Fruit fly (Drosophila melanogaster) whole organism, embryonic: ENCODE measurements around the gene CG9021.

ENCODE experiments used
- ATbp ChIP-seq: fragments of 200-800 bp; sonication (Bioruptor generic); optimal IDR thresholded peaks from 2 replicates; lab custom pipeline; 2017; ENCODE audit warnings: missing biosample characterization, mild to moderate bottlenecking, missing genetic modification characterization, missing genetic modification reagents
- CG10431 ChIP-seq: fragments of 200-800 bp; sonication (Bioruptor generic); optimal IDR thresholded peaks from 3 replicates; lab custom pipeline; 2018; ENCODE audit warnings: missing biosample characterization, mild to moderate bottlenecking, missing genetic modification characterization
- CG11093 ChIP-seq: fragments of 200-800 bp; sonication (Bioruptor generic); IDR thresholded peaks from 3 replicates; pipeline ENCODE4 v1.3.6; 2022; ENCODE audit warnings: missing biosample characterization, missing genetic modification characterization
- CG12769 ChIP-seq: fragments of 200-800 bp; sonication (Bioruptor generic); optimal IDR thresholded peaks from 2 replicates; lab custom pipeline; 2019; ENCODE audit warnings: missing biosample characterization, mild to moderate bottlenecking, missing genetic modification characterization, moderate library complexity
- CG14441 ChIP-seq: fragments of 200-800 bp; sonication (Bioruptor generic); IDR thresholded peaks from 2 replicates; pipeline ENCODE4 v1.3.6; 2022; ENCODE audit warnings: missing biosample characterization, missing genetic modification characterization
- CG15696 ChIP-seq: fragments of 200-800 bp; sonication (Bioruptor generic); optimal IDR thresholded peaks from 2 replicates; lab custom pipeline; 2019; ENCODE audit warnings: missing biosample characterization, mild to moderate bottlenecking, missing genetic modification characterization, moderate library complexity
- CG1792 ChIP-seq: fragments of 200-800 bp; sonication (Bioruptor generic); optimal IDR thresholded peaks from 2 replicates; lab custom pipeline; 2016; ENCODE audit warnings: missing biosample characterization, missing genetic modification characterization
- CG2202 ChIP-seq: fragments of 200-800 bp; sonication (Bioruptor generic); optimal IDR thresholded peaks from 2 replicates; lab custom pipeline; 2018; ENCODE audit warnings: missing biosample characterization, mild to moderate bottlenecking, missing genetic modification characterization
- CG3163 ChIP-seq: fragments of 200-800 bp; sonication (Bioruptor generic); optimal IDR thresholded peaks from 3 replicates; lab custom pipeline; 2016; ENCODE audit warnings: missing biosample characterization, missing genetic modification characterization
- CG6254 ChIP-seq: fragments of 200-800 bp; sonication (Bioruptor generic); optimal IDR thresholded peaks from 3 replicates; lab custom pipeline; 2017; ENCODE audit warnings: mild to moderate bottlenecking, missing biosample characterization, missing genetic modification reagents, missing genetic modification characterization
- CG6791 ChIP-seq: fragments of 200-800 bp; sonication (Bioruptor generic); IDR thresholded peaks from 3 replicates; pipeline ENCODE4 v1.3.6; 2022; ENCODE audit warnings: missing biosample characterization, missing genetic modification characterization; ENCODE audit not compliant: partially characterized antibody
- CG8089 ChIP-seq: fragments of 200-800 bp; sonication (Bioruptor generic); optimal IDR thresholded peaks from 3 replicates; lab custom pipeline; 2016; ENCODE audit warnings: missing biosample characterization, missing genetic modification characterization
- CG8478 ChIP-seq: fragments of >200 bp; optimal IDR thresholded peaks from 2 replicates; lab custom pipeline; 2018
- CG9437 ChIP-seq: fragments of 200-800 bp; sonication (Bioruptor generic); optimal IDR thresholded peaks from 2 replicates; lab custom pipeline; 2018; ENCODE audit warnings: missing biosample characterization, mild to moderate bottlenecking, missing genetic modification characterization
- CG9727 ChIP-seq: fragments of 200-800 bp; sonication (Bioruptor generic); optimal IDR thresholded peaks from 3 replicates; lab custom pipeline; 2017; ENCODE audit warnings: missing biosample characterization, mild to moderate bottlenecking, missing genetic modification characterization
- CHES-1-like ChIP-seq: fragments of 200-800 bp; sonication (Bioruptor generic); optimal IDR thresholded peaks from 2 replicates; lab custom pipeline; 2016; ENCODE audit warnings: missing biosample characterization, missing genetic modification characterization
- CTCF ChIP-seq: fragments of 200-800 bp; sonication (Bioruptor generic); optimal IDR thresholded peaks from 2 replicates; lab custom pipeline; 2017; ENCODE audit warnings: missing biosample characterization, mild to moderate bottlenecking, missing genetic modification characterization, moderate library complexity
- HLH3B ChIP-seq: fragments of 200-800 bp; sonication (Bioruptor generic); IDR thresholded peaks from 2 replicates; pipeline ENCODE4 v1.3.6; 2022; ENCODE audit warnings: missing biosample characterization, missing genetic modification characterization
- HLH4C ChIP-seq: fragments of 200-800 bp; sonication (Bioruptor generic); IDR thresholded peaks from 3 replicates; pipeline ENCODE4 v1.3.6; 2022; ENCODE audit warnings: missing biosample characterization, missing genetic modification characterization; ENCODE audit not compliant: partially characterized antibody
- Hr3 ChIP-seq: fragments of 200-800 bp; sonication (Bioruptor generic); optimal IDR thresholded peaks from 3 replicates; lab custom pipeline; 2016; ENCODE audit warnings: missing biosample characterization, missing genetic modification characterization
- Max ChIP-seq: fragments of 200-800 bp; sonication (Bioruptor generic); optimal IDR thresholded peaks from 2 replicates; lab custom pipeline; 2016; ENCODE audit warnings: missing biosample characterization, mild to moderate bottlenecking, missing genetic modification characterization
- Mes4 ChIP-seq: fragments of 200-800 bp; sonication (Bioruptor generic); optimal IDR thresholded peaks from 2 replicates; lab custom pipeline; 2016; ENCODE audit warnings: missing biosample characterization, missing genetic modification characterization
- NfI ChIP-seq: fragments of 200-800 bp; sonication (Bioruptor generic); optimal IDR thresholded peaks from 3 replicates; lab custom pipeline; 2018; ENCODE audit warnings: missing biosample characterization, mild to moderate bottlenecking, missing genetic modification characterization, moderate library complexity
- Ssrp ChIP-seq: fragments of 200-800 bp; sonication (Bioruptor generic); optimal IDR thresholded peaks from 2 replicates; lab custom pipeline; 2018; ENCODE audit warnings: missing biosample characterization, mild to moderate bottlenecking, missing genetic modification characterization, moderate library complexity
- Taf1 ChIP-seq: fragments of 200-800 bp; sonication (Bioruptor generic); IDR thresholded peaks from 2 replicates; pipeline ENCODE4 v1.3.6; 2022; ENCODE audit warnings: missing biosample characterization, missing genetic modification characterization
- Xrp1 ChIP-seq: fragments of 200-800 bp; sonication (Bioruptor generic); IDR thresholded peaks from 2 replicates; pipeline ENCODE4 v1.3.6; 2022; ENCODE audit warnings: missing biosample characterization, missing genetic modification characterization
- YL-1 ChIP-seq: fragments of 200-800 bp; sonication (Bioruptor generic); optimal IDR thresholded peaks from 3 replicates; lab custom pipeline; 2017; ENCODE audit warnings: missing biosample characterization, mild to moderate bottlenecking, missing genetic modification characterization
- ato ChIP-seq: fragments of 200-800 bp; sonication (Bioruptor generic); IDR thresholded peaks from 2 replicates; pipeline ENCODE4 v1.3.6; 2022; ENCODE audit warnings: missing biosample characterization, missing genetic modification characterization; ENCODE audit not compliant: partially characterized antibody
- bsh ChIP-seq, 2 experiments: fragments of 200-800 bp; sonication (Bioruptor generic); optimal IDR thresholded peaks; 2 replicates each; lab custom pipeline; 2017 to 2018; ENCODE audit warnings: mild to moderate bottlenecking in 2 of 2, missing biosample characterization in 2 of 2, missing genetic modification characterization in 2 of 2, moderate library complexity in 1 of 2
- cas ChIP-seq: fragments of 200-800 bp; sonication (Bioruptor generic); IDR thresholded peaks from 2 replicates; pipeline ENCODE4 v1.3.6; 2022; ENCODE audit warnings: missing biosample characterization, missing genetic modification characterization
- chm ChIP-seq: fragments of 200-800 bp; sonication (Bioruptor generic); IDR thresholded peaks from 2 replicates; pipeline ENCODE4 v1.3.6; 2022; ENCODE audit warnings: missing biosample characterization, missing genetic modification characterization
- da ChIP-seq: fragments of 200-800 bp; sonication (Bioruptor generic); optimal IDR thresholded peaks from 2 replicates; lab custom pipeline; 2016; ENCODE audit warnings: missing biosample characterization, missing genetic modification characterization
- dm ChIP-seq: fragments of 200-800 bp; sonication (Bioruptor generic); optimal IDR thresholded peaks from 3 replicates; lab custom pipeline; 2016; ENCODE audit warnings: missing biosample characterization, missing genetic modification characterization
- dysf ChIP-seq: fragments of 200-800 bp; sonication (Bioruptor generic); IDR thresholded peaks from 3 replicates; pipeline ENCODE4 v1.3.6; 2022; ENCODE audit warnings: missing biosample characterization, missing genetic modification characterization
- kni ChIP-seq: fragments of 200-800 bp; sonication (Bioruptor generic); optimal IDR thresholded peaks from 3 replicates; lab custom pipeline; 2017; ENCODE audit warnings: mild to moderate bottlenecking, missing biosample characterization, missing genetic modification reagents, missing genetic modification characterization
- lbe ChIP-seq: fragments of 200-800 bp; sonication (Bioruptor generic); optimal IDR thresholded peaks from 2 replicates; lab custom pipeline; 2016; ENCODE audit warnings: missing biosample characterization, mild to moderate bottlenecking, missing genetic modification characterization
- maf-S ChIP-seq: fragments of 200-800 bp; sonication (Bioruptor generic); optimal IDR thresholded peaks from 2 replicates; lab custom pipeline; 2016; ENCODE audit warnings: missing biosample characterization, missing genetic modification characterization
- nerfin-1 ChIP-seq: fragments of 200-800 bp; sonication (Bioruptor generic); optimal IDR thresholded peaks from 3 replicates; lab custom pipeline; 2019; ENCODE audit warnings: missing biosample characterization, mild to moderate bottlenecking, missing genetic modification characterization, moderate library complexity
- p53 ChIP-seq: fragments of 200-800 bp; sonication (Bioruptor generic); optimal IDR thresholded peaks from 2 replicates; lab custom pipeline; 2016; ENCODE audit warnings: missing biosample characterization, missing genetic modification characterization
- psq ChIP-seq: fragments of 200-800 bp; sonication (Bioruptor generic); optimal IDR thresholded peaks from 2 replicates; lab custom pipeline; 2017; ENCODE audit warnings: missing biosample characterization, missing genetic modification characterization
- sc ChIP-seq, 3 experiments: fragments of >200 bp in 2 of 3; fragments of 200-800 bp in 1 of 3; sonication (Bioruptor generic) in 1 of 3; optimal IDR thresholded peaks; 2 replicates in 2 of 3; 3 replicates in 1 of 3; lab custom pipeline; 2017; ENCODE audit warnings: mild to moderate bottlenecking in 1 of 3, missing biosample characterization in 1 of 3, missing genetic modification characterization in 1 of 3, missing genetic modification reagents in 1 of 3
- sens ChIP-seq: fragments of 200-800 bp; sonication (Bioruptor generic); peaks from one replicate; lab custom pipeline; 2016; ENCODE audit warnings: missing biosample characterization, missing genetic modification characterization
- sens-2 ChIP-seq: fragments of 200-800 bp; sonication (Bioruptor generic); IDR thresholded peaks from 2 replicates; pipeline ENCODE4 v1.3.6; 2022; ENCODE audit warnings: missing biosample characterization, missing genetic modification characterization
- seq ChIP-seq: fragments of 200-800 bp; sonication (Bioruptor generic); IDR thresholded peaks from 2 replicates; pipeline ENCODE4 v1.3.6; 2022; ENCODE audit warnings: missing biosample characterization, missing genetic modification characterization
- slp2 ChIP-seq: fragments of 200-800 bp; sonication (Bioruptor generic); optimal IDR thresholded peaks from 2 replicates; lab custom pipeline; 2016; ENCODE audit warnings: missing biosample characterization, missing genetic modification characterization
- sob ChIP-seq: fragments of 200-800 bp; sonication (Bioruptor generic); IDR thresholded peaks from 2 replicates; pipeline ENCODE4 v1.3.6; 2022; ENCODE audit warnings: missing biosample characterization, missing genetic modification characterization
- trem ChIP-seq: fragments of 200-800 bp; optimal IDR thresholded peaks from 3 replicates; lab custom pipeline; 2019; ENCODE audit warnings: missing biosample characterization, mild to moderate bottlenecking, missing genetic modification characterization, moderate library complexity
- wdn ChIP-seq: fragments of 200-800 bp; sonication (Bioruptor generic); IDR thresholded peaks from 2 replicates; pipeline ENCODE4 v1.3.6; 2022; ENCODE audit warnings: missing biosample characterization, missing genetic modification characterization

CG9021 gene

dm6 chr2L:5904585-5904984, at the start of gene CG9021:
TSS of gene CG9021 (minus strand) at chr2L:5904689.
- TF ChIP-seq cas (GFP tag; lab: Robert Waterston, UW) (no peak), chm (GFP tag; lab: Robert Waterston, UW) (peak; percentile 38; the same call in 1 of the 2 replicates), dysf (peak; percentile 10; the same call in 1 of the 3 replicates), p53 (GFP tag; lab: Kevin White, UChicago) (no peak), CG15696 (tag; lab: Kevin White, UChicago) (peak; percentile 10), sens (GFP tag; lab: Kevin White, UChicago) (peak; percentile 58), Xrp1 (GFP tag; lab: Robert Waterston, UW) (peak; percentile 22; the same call in 1 of the 2 replicates)

dm6 chr2L:5948775-5949526, 44.5 kb upstream of the CG9021 start, which contains the start of gene CG9044:
TSS of gene CG9044 (plus strand) at chr2L:5949450.
- TF ChIP-seq ATbp (GFP tag; lab: Kevin White, UChicago) (no peak), Mes4 (no peak), HLH4C (peak; percentile 89), psq (GFP tag; lab: Kevin White, UChicago) (no peak), CG11093 (GFP tag; lab: Robert Waterston, UW) (peak; percentile 24; the same call in 1 of the 3 replicates), YL-1 (GFP tag; lab: Kevin White, UChicago) (peak; percentile 49), Hr3 (GFP tag; lab: Kevin White, UChicago) (peak; percentile 68), maf-S (GFP tag; lab: Kevin White, UChicago) (peak; percentile 38), Taf1 (GFP tag; lab: Robert Waterston, UW) (no peak), NfI (GFP tag; lab: Kevin White, UChicago) (peak; percentile 53), dm (GFP tag; lab: Kevin White, UChicago) (peak; percentile 13), CG1792 (GFP tag; lab: Kevin White, UChicago) (peak; percentile 43), sc (optimal IDR thresholded peaks at IDR 0.05; lab: Kevin White, UChicago) (no peak), sc (GFP tag; optimal IDR thresholded peaks at IDR 0.05; lab: Kevin White, UChicago) (peak; percentile 1), HLH3B (GFP tag; lab: Robert Waterston, UW) (no peak), CG10431 (GFP tag; lab: Kevin White, UChicago) (no peak), lbe (GFP tag; lab: Kevin White, UChicago) (peak; percentile 65), CG14441 (GFP tag; lab: Robert Waterston, UW) (0 out of 2 replicates have a peak, but pooled peaks have one; percentile 24), CG3163 (GFP tag; lab: Kevin White, UChicago) (peak; percentile 12), CG6254 (no peak), CG6791 (GFP tag; lab: Robert Waterston, UW) (peak; percentile 88), wdn (peak; percentile 11; the same call in 1 of the 2 replicates), sob (peak; percentile 74; the same call in 1 of the 2 replicates), CG8089 (GFP tag; lab: Kevin White, UChicago) (peak; percentile 33), slp2 (GFP tag; lab: Kevin White, UChicago) (peak; percentile 52), ato (peak; percentile 81), bsh (GFP tag; optimal IDR thresholded peaks at IDR 0.05; lab: Kevin White, UChicago) (no peak), CG9437 (GFP tag; lab: Kevin White, UChicago) (peak; percentile 54), kni (GFP tag; lab: Kevin White, UChicago) (no peak), CG9727 (peak; percentile 60), CHES-1-like (GFP tag; lab: Kevin White, UChicago) (peak; percentile 76), nerfin-1 (tag; lab: Kevin White, UChicago) (no peak), trem (tag; lab: Kevin White, UChicago) (peak; percentile 17), Max (GFP tag; lab: Kevin White, UChicago) (peak; percentile 52), seq (no peak), CG12769 (tag; lab: Kevin White, UChicago) (no peak), sens-2 (GFP tag; lab: Robert Waterston, UW) (no peak), CTCF (GFP tag; lab: Kevin White, UChicago) (peak; percentile 94), CG2202 (tag; lab: Kevin White, UChicago) (no peak), da (GFP tag; lab: Kevin White, UChicago) (no peak), CG8478 (no peak), Ssrp (tag; lab: Kevin White, UChicago) (peak; percentile 49)
